Worm (Caenorhabditis elegans) whole organism, L4 larva: ENCODE results near the gene rfk-1.
A peak's percentile ranks its signal among the peaks of the same experiment; 100 is the strongest.

Source experiments
- daf-12 ChIP-seq: fragments of 150-350 bp; optimal IDR thresholded peaks from 2 replicates; lab custom pipeline; 2014; ENCODE audit warnings: missing biosample characterization, missing genetic modification reagents, missing genetic modification characterization
- hlh-11 ChIP-seq: fragments of 200-800 bp; sonication (Bioruptor generic); optimal IDR thresholded peaks from 2 replicates; lab custom pipeline; 2018; ENCODE audit warnings: mild to moderate bottlenecking, missing genetic modification characterization, missing compliant biosample characterization
- lin-38 ChIP-seq: fragments of 200-800 bp; sonication (Bioruptor generic); IDR thresholded peaks from 2 replicates; pipeline ENCODE4 v1.3.6; 2022; ENCODE audit warnings: missing genetic modification reagents, missing genetic modification characterization, missing compliant biosample characterization
- unc-39 ChIP-seq: sonication (generic microtip); optimal IDR thresholded peaks from 2 replicates; lab custom pipeline; 2017; ENCODE audit warnings: missing biosample characterization, missing genetic modification characterization
- zip-2 ChIP-seq: fragments of 150-350 bp; optimal IDR thresholded peaks from 2 replicates; lab custom pipeline; 2014; ENCODE audit warnings: missing biosample characterization, missing genetic modification characterization

- TF ChIP-seq lin-38 (GFP tag; lab: Robert Waterston, UW) (peak; percentile 74), unc-39 (no peak), daf-12 (tag; lab: Kevin White, UChicago) (no peak), zip-2 (tag; lab: Kevin White, UChicago) (no peak), hlh-11 (tag; lab: Kevin White, UChicago) (peak; percentile 55)
Measured at ce11 chrIV:10373772-10374288, 35.4 kb downstream of the rfk-1 start, which contains the start of gene mpz-5.
